Worm (Caenorhabditis elegans) whole organism, late embryonic: ENCODE data around the gene C25H3.11.

ENCODE experiments used
- C08G9.2 ChIP-seq: sonication (generic microtip); optimal IDR thresholded peaks from 2 replicates; lab custom pipeline; 2016; ENCODE audit warnings: mild to moderate bottlenecking, missing genetic modification characterization, moderate library complexity, missing compliant biosample characterization
- C38D4.7 ChIP-seq: fragments of 200-800 bp; sonication (Bioruptor generic); optimal IDR thresholded peaks from 2 replicates; lab custom pipeline; 2018; ENCODE audit warnings: mild to moderate bottlenecking, missing genetic modification characterization, moderate library complexity, missing compliant biosample characterization
- F13H6.1 ChIP-seq: sonication (generic microtip); optimal IDR thresholded peaks from 2 replicates; lab custom pipeline; 2016; ENCODE audit warnings: missing genetic modification characterization, missing compliant biosample characterization
- T23F11.4 ChIP-seq: fragments of 200-800 bp; sonication (Bioruptor generic); optimal IDR thresholded peaks from 2 replicates; lab custom pipeline; 2018; ENCODE audit warnings: mild to moderate bottlenecking, missing genetic modification characterization, missing compliant biosample characterization
- ama-1 ChIP-seq: fragments of 150-350 bp; optimal IDR thresholded peaks from 2 replicates; lab custom pipeline; 2014
- ceh-14 ChIP-seq: sonication (generic microtip); optimal IDR thresholded peaks from 2 replicates; lab custom pipeline; 2016; ENCODE audit warnings: missing genotype, missing genetic modification characterization, missing compliant biosample characterization
- ceh-18 ChIP-seq: sonication (generic microtip); optimal IDR thresholded peaks from 2 replicates; lab custom pipeline; 2016; ENCODE audit warnings: missing genetic modification characterization, missing compliant biosample characterization
- ceh-19 ChIP-seq: fragments of 200-800 bp; sonication (Bioruptor generic); optimal IDR thresholded peaks from 2 replicates; lab custom pipeline; 2018; ENCODE audit warnings: mild to moderate bottlenecking, missing genetic modification characterization, missing compliant biosample characterization
- ceh-2 ChIP-seq: sonication (generic microtip); optimal IDR thresholded peaks from 2 replicates; lab custom pipeline; 2016; ENCODE audit warnings: missing genotype, missing genetic modification characterization, missing compliant biosample characterization
- ceh-22 ChIP-seq: sonication (generic microtip); optimal IDR thresholded peaks from 2 replicates; lab custom pipeline; 2017; ENCODE audit warnings: missing biosample characterization, missing genetic modification characterization
- ceh-24 ChIP-seq: sonication (generic microtip); optimal IDR thresholded peaks from 2 replicates; lab custom pipeline; 2016; ENCODE audit warnings: mild to moderate bottlenecking, missing genetic modification characterization, missing compliant biosample characterization
- ceh-31 ChIP-seq: sonication (generic microtip); optimal IDR thresholded peaks from 2 replicates; lab custom pipeline; 2016; ENCODE audit warnings: missing genetic modification characterization, missing compliant biosample characterization
- ceh-45 ChIP-seq: fragments of 200-800 bp; sonication (Bioruptor generic); IDR thresholded peaks from 2 replicates; pipeline ENCODE4 v1.3.6; 2022; ENCODE audit warnings: missing genetic modification reagents, missing genetic modification characterization, missing compliant biosample characterization
- ceh-48 ChIP-seq: sonication (generic microtip); optimal IDR thresholded peaks from 2 replicates; lab custom pipeline; 2016; ENCODE audit warnings: missing genetic modification characterization, inconsistent platforms, missing compliant biosample characterization
- ceh-6 ChIP-seq: fragments of 200-800 bp; sonication (Bioruptor generic); optimal IDR thresholded peaks from 2 replicates; lab custom pipeline; 2018; ENCODE audit warnings: mild to moderate bottlenecking, missing genetic modification characterization, missing compliant biosample characterization
- dve-1 ChIP-seq: sonication (generic microtip); optimal IDR thresholded peaks from 2 replicates; lab custom pipeline; 2017; ENCODE audit warnings: antibody characterized with exemption, mild to moderate bottlenecking, missing genetic modification characterization, missing compliant biosample characterization
- elt-2 ChIP-seq: sonication (generic microtip); optimal IDR thresholded peaks from 2 replicates; lab custom pipeline; 2016; ENCODE audit warnings: missing genetic modification reagents, missing genetic modification characterization, missing compliant biosample characterization
- elt-4 ChIP-seq: sonication (generic microtip); optimal IDR thresholded peaks from 2 replicates; lab custom pipeline; 2016; ENCODE audit warnings: missing genetic modification characterization, missing compliant biosample characterization
- ets-4 ChIP-seq: sonication (generic microtip); optimal IDR thresholded peaks from 2 replicates; lab custom pipeline; 2016; ENCODE audit warnings: missing genetic modification characterization, missing compliant biosample characterization
- eyg-1 ChIP-seq: sonication (generic microtip); optimal IDR thresholded peaks from 2 replicates; lab custom pipeline; 2016; ENCODE audit warnings: missing genotype, missing genetic modification characterization, missing compliant biosample characterization
- fkh-10 ChIP-seq: fragments of 150-350 bp; optimal IDR thresholded peaks from 2 replicates; lab custom pipeline; 2014; ENCODE audit warnings: missing biosample characterization, missing genetic modification reagents, missing genetic modification characterization
- fkh-6 ChIP-seq: sonication (generic microtip); optimal IDR thresholded peaks from 2 replicates; lab custom pipeline; 2016; ENCODE audit warnings: missing genetic modification characterization, missing compliant biosample characterization
- hlh-13 ChIP-seq: fragments of 200-800 bp; sonication (Bioruptor generic); optimal IDR thresholded peaks from 2 replicates; lab custom pipeline; 2018; ENCODE audit warnings: mild to moderate bottlenecking, missing genetic modification characterization, missing compliant biosample characterization
- hlh-15 ChIP-seq: sonication (generic microtip); optimal IDR thresholded peaks from 2 replicates; lab custom pipeline; 2016; ENCODE audit warnings: missing genetic modification characterization, missing compliant biosample characterization
- hlh-6 ChIP-seq: sonication (generic microtip); optimal IDR thresholded peaks from 2 replicates; lab custom pipeline; 2016; ENCODE audit warnings: missing genotype, missing genetic modification characterization, missing compliant biosample characterization
- lim-6 ChIP-seq: sonication (generic microtip); optimal IDR thresholded peaks from 2 replicates; lab custom pipeline; 2016; ENCODE audit warnings: missing genetic modification characterization, missing compliant biosample characterization
- lin-11 ChIP-seq: fragments of 200-800 bp; sonication (Bioruptor generic); optimal IDR thresholded peaks from 2 replicates; lab custom pipeline; 2018; ENCODE audit warnings: mild to moderate bottlenecking, missing genetic modification characterization, missing compliant biosample characterization
- mec-3 ChIP-seq: sonication (generic microtip); optimal IDR thresholded peaks from 2 replicates; lab custom pipeline; 2016; ENCODE audit warnings: borderline replicate concordance, missing genetic modification characterization, missing compliant biosample characterization
- nfya-1 ChIP-seq: sonication (generic microtip); optimal IDR thresholded peaks from 2 replicates; lab custom pipeline; 2017; ENCODE audit warnings: missing genetic modification characterization, mild to moderate bottlenecking, missing compliant biosample characterization, antibody characterized with exemption, moderate library complexity
- nhr-11 ChIP-seq: fragments of 150-350 bp; optimal IDR thresholded peaks from 2 replicates; lab custom pipeline; 2014; ENCODE audit warnings: missing biosample characterization, missing genetic modification characterization
- odd-2 ChIP-seq: sonication (generic microtip); optimal IDR thresholded peaks from 2 replicates; lab custom pipeline; 2017; ENCODE audit warnings: antibody characterized with exemption, mild to moderate bottlenecking, missing genetic modification characterization, missing compliant biosample characterization
- pag-3 ChIP-seq: sonication (generic microtip); optimal IDR thresholded peaks from 2 replicates; lab custom pipeline; 2016; ENCODE audit warnings: missing compliant biosample characterization, missing genetic modification characterization, borderline replicate concordance
- pat-9 ChIP-seq: fragments of 200-800 bp; sonication (Bioruptor generic); optimal IDR thresholded peaks from 2 replicates; lab custom pipeline; 2018; ENCODE audit warnings: mild to moderate bottlenecking, missing genetic modification characterization, moderate library complexity, missing compliant biosample characterization
- pax-1 ChIP-seq: fragments of 150-350 bp; optimal IDR thresholded peaks from 2 replicates; lab custom pipeline; 2014; ENCODE audit warnings: missing biosample characterization, missing genetic modification characterization
- ref-2 ChIP-seq: sonication (generic microtip); optimal IDR thresholded peaks from 2 replicates; lab custom pipeline; 2016; ENCODE audit warnings: missing genetic modification characterization, missing compliant biosample characterization
- sdc-2 ChIP-seq: sonication (generic microtip); optimal IDR thresholded peaks from 2 replicates; lab custom pipeline; 2016; ENCODE audit warnings: missing genotype, missing genetic modification characterization, missing compliant biosample characterization
- sox-4 ChIP-seq: sonication (generic microtip); optimal IDR thresholded peaks from 2 replicates; lab custom pipeline; 2017; ENCODE audit warnings: mild to moderate bottlenecking, missing genetic modification characterization, inconsistent platforms, missing compliant biosample characterization
- tbx-2 ChIP-seq: sonication (generic microtip); optimal IDR thresholded peaks from 2 replicates; lab custom pipeline; 2016; ENCODE audit warnings: missing genetic modification characterization, missing compliant biosample characterization
- tbx-7 ChIP-seq: sonication (generic microtip); optimal IDR thresholded peaks from 2 replicates; lab custom pipeline; 2016; ENCODE audit warnings: missing genotype, missing genetic modification characterization, missing compliant biosample characterization
- ttx-3 ChIP-seq: sonication (generic microtip); optimal IDR thresholded peaks from 2 replicates; lab custom pipeline; 2016; ENCODE audit warnings: missing genetic modification reagents, missing genetic modification characterization, missing compliant biosample characterization
- unc-3 ChIP-seq, 2 experiments: fragments of 200-800 bp in 1 of 2; sonication (Bioruptor generic) in 1 of 2; sonication (generic microtip) in 1 of 2; conservative IDR thresholded peaks in 1 of 2; optimal IDR thresholded peaks in 1 of 2; 2 replicates each; pipeline versions ENCODE4 v1.3.6 to Lab custom; 2016 to 2022; ENCODE audit warnings: missing compliant biosample characterization in 2 of 2, missing genetic modification characterization in 2 of 2, missing genetic modification reagents in 1 of 2
- unc-42 ChIP-seq: sonication (generic microtip); optimal IDR thresholded peaks from 2 replicates; lab custom pipeline; 2016; ENCODE audit warnings: missing genotype, missing genetic modification characterization, missing compliant biosample characterization
- zip-5 ChIP-seq: sonication (generic microtip); optimal IDR thresholded peaks from 2 replicates; lab custom pipeline; 2016; ENCODE audit warnings: missing genetic modification characterization, missing compliant biosample characterization

Gene C25H3.11

DNA sequence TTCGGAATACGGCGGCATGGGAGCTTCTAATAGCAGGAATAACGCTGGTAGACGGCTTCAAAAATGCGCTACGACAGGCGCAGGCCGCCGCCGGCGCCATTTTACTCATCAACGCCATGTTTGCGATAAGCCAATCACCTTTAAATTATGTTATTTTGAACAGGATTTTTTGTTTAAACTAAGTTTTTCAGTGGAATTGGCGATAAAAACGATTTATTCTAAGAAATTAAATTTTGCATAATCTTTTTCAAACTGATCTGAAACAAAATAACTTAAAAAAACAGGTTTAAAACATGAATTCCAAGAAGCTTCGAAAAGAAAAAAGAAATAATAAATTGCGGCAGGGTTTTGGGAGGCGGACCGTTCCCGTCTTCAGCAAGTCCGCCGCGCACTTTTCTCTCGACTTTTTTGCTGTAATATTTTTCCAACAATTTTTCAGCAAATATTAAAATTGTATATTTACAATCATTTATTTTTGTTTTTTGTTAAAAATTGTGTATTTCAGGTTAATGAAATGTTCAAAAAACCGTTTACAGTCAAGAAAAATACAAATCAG, 2.5 kb upstream of the C25H3.11 start, which contains the start of the genes ndub-5 and eif-2D:
Gene ndub-5 (minus strand): TSS at position 138 of the 556 bp plus-strand sequence.
Gene eif-2D (plus strand): TSS at position 506 of the 556 bp plus-strand sequence.
- TF ChIP-seq lim-6 (tag; lab: Kevin White, UChicago) = no peak
- TF ChIP-seq nfya-1 (tag; lab: Kevin White, UChicago) = peak; percentile 13
- TF ChIP-seq unc-42 (tag; lab: Kevin White, UChicago) = no peak
- TF ChIP-seq hlh-6 (tag; lab: Kevin White, UChicago) = no peak
- TF ChIP-seq zip-5 (tag; lab: Kevin White, UChicago) = no peak
- peak; percentile 33 for TF ChIP-seq ceh-31 (tag; lab: Kevin White, UChicago)
- TF ChIP-seq ref-2 (tag; lab: Kevin White, UChicago) = no peak
- TF ChIP-seq ceh-19 (GFP tag; lab: Kevin White, UChicago) = no peak
- no peak for TF ChIP-seq ceh-24 (tag; lab: Kevin White, UChicago)
- no peak for TF ChIP-seq F13H6.1 (tag; lab: Kevin White, UChicago)
- TF ChIP-seq ceh-6 = no peak
- TF ChIP-seq ttx-3 (tag; lab: Kevin White, UChicago) = peak; percentile 8
- peak; percentile 26 for TF ChIP-seq tbx-2 (tag; lab: Kevin White, UChicago)
- TF ChIP-seq ceh-14 = peak; percentile 28
- TF ChIP-seq elt-2 (tag; lab: Kevin White, UChicago) = peak; percentile 83

DNA sequence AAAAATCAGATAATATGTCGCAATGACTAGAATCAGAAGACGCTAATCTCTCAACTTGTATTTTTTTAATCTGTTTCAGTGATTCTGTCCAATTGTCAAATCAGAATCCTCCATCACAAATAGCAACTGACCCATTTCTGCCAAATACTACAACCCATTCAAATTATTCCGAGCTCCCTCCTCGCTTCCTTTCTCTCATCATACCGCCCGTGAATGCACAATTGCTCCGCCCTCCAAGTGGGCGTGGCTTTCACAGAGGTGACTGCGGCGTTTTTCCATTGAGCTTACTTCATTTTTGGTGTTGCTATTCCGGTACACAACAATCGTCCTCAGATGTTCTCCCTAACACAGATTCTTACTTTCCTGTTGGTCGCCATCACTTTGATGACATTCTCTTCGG, 8.1 kb downstream of the C25H3.11 start, which contains the start of gene flp-27:
Gene flp-27 (plus strand): TSS at position 301 of the 400 bp plus-strand sequence.
- TF ChIP-seq pat-9 (no peak), sdc-2 (tag; lab: Kevin White, UChicago) (no peak), ceh-18 (tag; lab: Kevin White, UChicago) (no peak), ceh-6 (no peak), ceh-48 (tag; lab: Kevin White, UChicago) (no peak), dve-1 (tag; lab: Kevin White, UChicago) (no peak), ama-1 (lab: Kevin White, UChicago) (no peak), hlh-13 (GFP tag; lab: Kevin White, UChicago) (no peak), eyg-1 (tag; lab: Kevin White, UChicago) (no peak), ceh-45 (no peak), fkh-10 (GFP tag; lab: Kevin White, UChicago) (no peak), T23F11.4 (GFP tag; lab: Kevin White, UChicago) (no peak), mec-3 (tag; lab: Kevin White, UChicago) (no peak), ceh-22 (tag; lab: Kevin White, UChicago) (no peak), tbx-2 (tag; lab: Kevin White, UChicago) (no peak)

DNA sequence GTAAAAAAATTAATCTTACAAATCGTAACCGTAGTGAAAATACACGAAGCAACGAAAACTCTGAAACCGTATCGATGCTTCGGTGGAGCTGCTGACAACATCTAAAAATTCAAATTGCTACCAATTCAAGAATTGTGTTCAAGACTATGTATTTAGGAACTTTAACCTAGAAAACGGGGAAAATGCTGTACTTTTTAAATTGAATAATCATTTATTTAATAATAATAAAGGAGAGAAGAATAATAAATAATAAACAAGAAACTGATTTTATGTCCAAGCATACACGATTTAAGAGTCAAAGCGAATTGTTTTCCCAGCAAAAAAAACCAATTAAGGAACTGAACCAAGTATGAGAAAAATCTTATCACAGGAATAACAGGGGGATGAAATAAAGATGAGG, 19.3 kb downstream of the C25H3.11 start, which contains the start of gene C25H3.17:
Gene C25H3.17 (minus strand): TSS at position 101 of the 400 bp plus-strand sequence.
- TF ChIP-seq ttx-3 (tag; lab: Kevin White, UChicago) (no peak), nfya-1 (tag; lab: Kevin White, UChicago) (no peak), elt-2 (tag; lab: Kevin White, UChicago) (no peak), sdc-2 (tag; lab: Kevin White, UChicago) (no peak), ceh-22 (tag; lab: Kevin White, UChicago) (no peak), C38D4.7 (GFP tag; lab: Kevin White, UChicago) (no peak), ceh-2 (tag; lab: Kevin White, UChicago) (no peak), eyg-1 (tag; lab: Kevin White, UChicago) (no peak), pax-1 (tag; lab: Kevin White, UChicago) (no peak), ama-1 (lab: Kevin White, UChicago) (no peak), ceh-18 (tag; lab: Kevin White, UChicago) (no peak)

DNA sequence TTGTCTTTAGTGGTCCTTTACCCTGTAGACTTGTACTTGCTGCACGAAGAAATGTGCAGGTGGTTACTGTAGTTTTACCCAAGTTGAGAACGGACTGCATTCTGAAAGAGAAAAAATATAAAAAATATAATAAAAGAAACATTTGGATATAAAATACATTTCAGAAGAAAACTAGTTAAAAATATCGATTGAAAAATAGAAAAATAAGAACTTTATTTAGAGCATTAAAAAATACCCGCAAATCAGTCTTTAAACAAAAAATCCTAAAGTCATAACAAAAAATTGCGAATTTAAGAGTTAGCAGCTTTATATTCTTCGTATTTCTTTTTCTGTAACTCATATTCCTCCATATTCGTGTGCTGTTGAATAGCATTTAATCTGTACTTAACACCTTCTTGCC, 20.0 kb downstream of the C25H3.11 start, which contains the start of gene C25H3.7:
Gene C25H3.7 (minus strand): TSS at position 101 of the 400 bp plus-strand sequence.
- TF ChIP-seq ets-4 (tag; lab: Kevin White, UChicago) = no peak
- no peak for TF ChIP-seq eyg-1 (tag; lab: Kevin White, UChicago)
- no peak for TF ChIP-seq sox-4
- no peak for TF ChIP-seq fkh-6 (tag; lab: Kevin White, UChicago)
- no peak for TF ChIP-seq ceh-6
- TF ChIP-seq tbx-2 (tag; lab: Kevin White, UChicago) = no peak
- TF ChIP-seq pag-3 (tag; lab: Kevin White, UChicago) = no peak
- no peak for TF ChIP-seq C08G9.2
- TF ChIP-seq mec-3 (tag; lab: Kevin White, UChicago) = no peak
- no peak for TF ChIP-seq hlh-13 (GFP tag; lab: Kevin White, UChicago)
- no peak for TF ChIP-seq odd-2 (tag; lab: Kevin White, UChicago)
- TF ChIP-seq lin-11 (tag; lab: Kevin White, UChicago) = no peak
- no peak for TF ChIP-seq nhr-11
- TF ChIP-seq tbx-7 (tag; lab: Kevin White, UChicago) = no peak
- TF ChIP-seq ceh-45 = no peak
- no peak for TF ChIP-seq unc-3 (GFP tag; conservative IDR thresholded peaks at IDR 0.05; lab: Robert Waterston, UW)
- no peak for TF ChIP-seq unc-3 (tag; optimal IDR thresholded peaks at IDR 0.05; lab: Kevin White, UChicago)
- TF ChIP-seq dve-1 (tag; lab: Kevin White, UChicago) = no peak
- no peak for TF ChIP-seq hlh-15
- TF ChIP-seq elt-4 (tag; lab: Kevin White, UChicago) = no peak
